Worm (Caenorhabditis elegans): ENCODE measurements around the gene lias-1.

lias-1 gene

ce11 chrIII:3529744-3530208, 24.9 kb upstream of the lias-1 start, which contains the start of gene pitp-1:
pitp-1 (minus strand) TSS chrIII:3529794.
- no peak for TF ChIP-seq dao-5 (tag; optimal IDR thresholded peaks at IDR 0.05)
- TF ChIP-seq W03F9.2 (tag; optimal IDR thresholded peaks at IDR 0.05) = no peak
- TF ChIP-seq him-1 (tag; optimal IDR thresholded peaks at IDR 0.05) = no peak

- TF ChIP-seq dao-5 (tag; optimal IDR thresholded peaks at IDR 0.05) = no peak
Measured at ce11 chrIII:3528342-3528741, 23.4 kb upstream of the lias-1 start, which contains the start of gene rpl-37. rpl-37 (plus strand) TSS chrIII:3528642.

ce11 chrIII:3523363-3523762, 18.5 kb upstream of the lias-1 start:
- no peak for TF ChIP-seq W03F9.2 (tag; optimal IDR thresholded peaks at IDR 0.05)

ce11 chrIII:3520417-3520816, 15.5 kb upstream of the lias-1 start:
- TF ChIP-seq W03F9.2 (tag; optimal IDR thresholded peaks at IDR 0.05) (peak; percentile 11), him-1 (tag; optimal IDR thresholded peaks at IDR 0.05) (no peak), dao-5 (tag; optimal IDR thresholded peaks at IDR 0.05) (no peak)

- TF ChIP-seq him-1 (tag; optimal IDR thresholded peaks at IDR 0.05) = no peak
- TF ChIP-seq dao-5 (tag; optimal IDR thresholded peaks at IDR 0.05) = no peak
- no peak for TF ChIP-seq W03F9.2 (tag; optimal IDR thresholded peaks at IDR 0.05)
Measured at ce11 chrIII:3519505-3519904, 14.6 kb upstream of the lias-1 start, which contains the start of gene hmit-1.3. hmit-1.3 (minus strand) TSS chrIII:3519607.

- TF ChIP-seq him-1 (tag; optimal IDR thresholded peaks at IDR 0.05) (no peak), dao-5 (tag; optimal IDR thresholded peaks at IDR 0.05) (no peak), W03F9.2 (tag; optimal IDR thresholded peaks at IDR 0.05) (no peak)
Measured at ce11 chrIII:3511808-3512207, 6.9 kb upstream of the lias-1 start.

- TF ChIP-seq him-1 (tag; optimal IDR thresholded peaks at IDR 0.05) (no peak), W03F9.2 (tag; optimal IDR thresholded peaks at IDR 0.05) (peak; percentile 82)
Measured at ce11 chrIII:3509908-3510307, 5.0 kb upstream of the lias-1 start, which contains the start of the genes M01F1.4 and mrpl-35. M01F1.4 (minus strand) TSS chrIII:3510033. mrpl-35 (plus strand) TSS chrIII:3510237.

ce11 chrIII:3504239-3504638, 662 bp downstream of the lias-1 start:
- TF ChIP-seq W03F9.2 (tag; optimal IDR thresholded peaks at IDR 0.05) (no peak), him-1 (tag; optimal IDR thresholded peaks at IDR 0.05) (no peak), dao-5 (tag; optimal IDR thresholded peaks at IDR 0.05) (no peak)

- TF ChIP-seq him-1 (tag; optimal IDR thresholded peaks at IDR 0.05) = no peak
- TF ChIP-seq W03F9.2 (tag; optimal IDR thresholded peaks at IDR 0.05) = no peak
- no peak for TF ChIP-seq dao-5 (tag; optimal IDR thresholded peaks at IDR 0.05)
Measured at ce11 chrIII:3503286-3503685, 1.6 kb downstream of the lias-1 start, which contains the start of gene rpl-16. rpl-16 (minus strand) TSS chrIII:3503604.

- TF ChIP-seq dao-5 (tag; optimal IDR thresholded peaks at IDR 0.05) (no peak), W03F9.2 (tag; optimal IDR thresholded peaks at IDR 0.05) (no peak), him-1 (tag; optimal IDR thresholded peaks at IDR 0.05) (no peak)
Measured at ce11 chrIII:3502215-3502838, 2.6 kb downstream of the lias-1 start, which contains the start of gene M01F1.8. M01F1.8 (minus strand) TSS chrIII:3502549.

ce11 chrIII:3499850-3500249, 5.1 kb downstream of the lias-1 start:
- TF ChIP-seq him-1 (tag; optimal IDR thresholded peaks at IDR 0.05) = no peak
- no peak for TF ChIP-seq W03F9.2 (tag; optimal IDR thresholded peaks at IDR 0.05)
- TF ChIP-seq dao-5 (tag; optimal IDR thresholded peaks at IDR 0.05) = no peak

ce11 chrIII:3498957-3499356, 5.9 kb downstream of the lias-1 start, which contains the start of gene M01F1.9:
M01F1.9 (minus strand) TSS chrIII:3499057.
- TF ChIP-seq W03F9.2 (tag; optimal IDR thresholded peaks at IDR 0.05) = no peak
- no peak for TF ChIP-seq him-1 (tag; optimal IDR thresholded peaks at IDR 0.05)
- no peak for TF ChIP-seq dao-5 (tag; optimal IDR thresholded peaks at IDR 0.05)

- TF ChIP-seq W03F9.2 (tag; optimal IDR thresholded peaks at IDR 0.05) = no peak
- no peak for TF ChIP-seq him-1 (tag; optimal IDR thresholded peaks at IDR 0.05)
- TF ChIP-seq dao-5 (tag; optimal IDR thresholded peaks at IDR 0.05) = no peak
Measured at ce11 chrIII:3493138-3493537, 11.8 kb downstream of the lias-1 start, which contains the start of gene gly-14. gly-14 (minus strand) TSS chrIII:3493238.

- TF ChIP-seq W03F9.2 (tag; optimal IDR thresholded peaks at IDR 0.05) (no peak), dao-5 (tag; optimal IDR thresholded peaks at IDR 0.05) (no peak), him-1 (tag; optimal IDR thresholded peaks at IDR 0.05) (no peak)
Measured at ce11 chrIII:3488224-3488623, 16.7 kb downstream of the lias-1 start, which contains the start of gene C34C12.7. C34C12.7 (minus strand) TSS chrIII:3488341.

ce11 chrIII:3487133-3487532, 17.8 kb downstream of the lias-1 start:
- TF ChIP-seq him-1 (tag; optimal IDR thresholded peaks at IDR 0.05) = no peak
- TF ChIP-seq dao-5 (tag; optimal IDR thresholded peaks at IDR 0.05) = no peak
- TF ChIP-seq W03F9.2 (tag; optimal IDR thresholded peaks at IDR 0.05) = no peak

Data from whole organism, L4/young adult.